Worm (Caenorhabditis elegans) whole organism, young adult: ENCODE measurements around the gene ptr-19.

Source experiments
- B0336.3 ChIP-seq: fragments of 200-800 bp; sonication (Bioruptor generic); IDR thresholded peaks from 2 replicates; pipeline ENCODE4 v1.3.6; 2022; ENCODE audit warnings: missing genetic modification characterization, missing compliant biosample characterization
- F10E7.11 ChIP-seq: sonication (generic microtip); optimal IDR thresholded peaks from 2 replicates; lab custom pipeline; 2017; ENCODE audit warnings: mild to moderate bottlenecking, missing genetic modification characterization, moderate library complexity, missing compliant biosample characterization
- F23B12.7 ChIP-seq: sonication (generic microtip); optimal IDR thresholded peaks from 2 replicates; lab custom pipeline; 2017; ENCODE audit warnings: missing genetic modification characterization, mild to moderate bottlenecking, missing compliant biosample characterization, antibody characterized with exemption, moderate library complexity; ENCODE audit not compliant: insufficient read depth
- F37B4.10 ChIP-seq: fragments of 200-800 bp; sonication (Bioruptor generic); IDR thresholded peaks from 2 replicates; pipeline ENCODE4 v1.3.6; 2022; ENCODE audit warnings: missing genetic modification characterization, missing compliant biosample characterization
- F55B11.4 ChIP-seq: sonication (generic microtip); optimal IDR thresholded peaks from 2 replicates; lab custom pipeline; 2016; ENCODE audit warnings: missing compliant biosample characterization, missing genetic modification characterization, borderline replicate concordance; ENCODE audit not compliant: insufficient read depth
- F57C9.4 ChIP-seq: sonication (generic microtip); optimal IDR thresholded peaks from 2 replicates; lab custom pipeline; 2017; ENCODE audit warnings: mild to moderate bottlenecking, missing genetic modification characterization, missing compliant biosample characterization
- T07F8.4 ChIP-seq: sonication (generic microtip); optimal IDR thresholded peaks from 2 replicates; lab custom pipeline; 2016; ENCODE audit warnings: mild to moderate bottlenecking, missing genetic modification characterization, moderate library complexity, missing compliant biosample characterization
- T26A5.8 ChIP-seq: sonication (generic microtip); optimal IDR thresholded peaks from 2 replicates; lab custom pipeline; 2016; ENCODE audit warnings: missing genetic modification characterization, missing compliant biosample characterization
- Y56A3A.18 ChIP-seq: fragments of 200-800 bp; sonication (Bioruptor generic); IDR thresholded peaks from 2 replicates; pipeline ENCODE4 v1.3.6; 2022; ENCODE audit warnings: missing genetic modification reagents, missing genetic modification characterization, missing compliant biosample characterization
- Y95B8A.8 ChIP-seq: fragments of 200-800 bp; sonication (Bioruptor generic); IDR thresholded peaks from 2 replicates; pipeline ENCODE4 v1.3.6; 2022; ENCODE audit warnings: missing genetic modification reagents, missing genetic modification characterization, missing compliant biosample characterization
- ama-1 ChIP-seq, 3 experiments: fragments of 150-350 bp in 1 of 3; sonication (generic microtip) in 2 of 3; optimal IDR thresholded peaks; 2 replicates each; lab custom pipeline; 2014 to 2018; ENCODE audit warnings: missing biosample characterization in 2 of 3, missing genetic modification characterization in 2 of 3, missing genetic modification reagents in 2 of 3
- aptf-2 ChIP-seq: fragments of 200-800 bp; sonication (Bioruptor generic); conservative IDR thresholded peaks from 2 replicates; pipeline ENCODE4 v1.3.6; 2022; ENCODE audit warnings: missing genetic modification reagents, missing genetic modification characterization, missing compliant biosample characterization
- aptf-3 ChIP-seq: fragments of 200-800 bp; sonication (Bioruptor generic); IDR thresholded peaks from 2 replicates; pipeline ENCODE4 v1.3.6; 2022; ENCODE audit warnings: missing genetic modification characterization, missing compliant biosample characterization
- atf-7 ChIP-seq: sonication (generic microtip); optimal IDR thresholded peaks from 2 replicates; lab custom pipeline; 2017; ENCODE audit warnings: mild to moderate bottlenecking, missing genetic modification characterization, missing compliant biosample characterization
- attf-3 ChIP-seq: fragments of 200-800 bp; sonication (Bioruptor generic); conservative IDR thresholded peaks from 2 replicates; pipeline ENCODE4 v1.3.6; 2022; ENCODE audit warnings: missing genetic modification reagents, missing genetic modification characterization, missing compliant biosample characterization
- bed-2 ChIP-seq: fragments of 200-800 bp; sonication (Bioruptor generic); IDR thresholded peaks from 2 replicates; pipeline ENCODE4 v1.3.6; 2022; ENCODE audit warnings: missing genetic modification reagents, missing genetic modification characterization, missing compliant biosample characterization
- ccch-3 ChIP-seq: fragments of 200-800 bp; sonication (Bioruptor generic); optimal IDR thresholded peaks from 2 replicates; lab custom pipeline; 2018; ENCODE audit warnings: mild to moderate bottlenecking, missing genetic modification characterization, missing compliant biosample characterization
- cebp-1 ChIP-seq, 2 experiments: fragments of 200-800 bp in 1 of 2; sonication (Bioruptor generic) in 1 of 2; sonication (generic microtip) in 1 of 2; IDR thresholded peaks in 1 of 2; optimal IDR thresholded peaks in 1 of 2; 2 replicates each; pipeline versions ENCODE4 v1.3.6 to Lab custom; 2017 to 2022; ENCODE audit warnings: missing compliant biosample characterization in 2 of 2, missing genetic modification characterization in 2 of 2, mild to moderate bottlenecking in 1 of 2, missing genetic modification reagents in 1 of 2, moderate library complexity in 1 of 2
- cebp-2 ChIP-seq: fragments of 200-800 bp; sonication (Bioruptor generic); IDR thresholded peaks from 2 replicates; pipeline ENCODE4 v1.3.6; 2022; ENCODE audit warnings: missing genetic modification characterization, missing compliant biosample characterization
- ceh-91 ChIP-seq: fragments of 200-800 bp; sonication (Bioruptor generic); IDR thresholded peaks from 2 replicates; pipeline ENCODE4 v1.3.6; 2022; ENCODE audit warnings: missing genetic modification reagents, missing genetic modification characterization, missing compliant biosample characterization
- chd-7 ChIP-seq: sonication (generic microtip); optimal IDR thresholded peaks from 2 replicates; lab custom pipeline; 2016; ENCODE audit warnings: mild to moderate bottlenecking, missing genetic modification characterization, moderate library complexity, missing compliant biosample characterization
- efl-1 ChIP-seq: fragments of 150-350 bp; optimal IDR thresholded peaks from 2 replicates; lab custom pipeline; 2014; ENCODE audit warnings: missing biosample characterization, missing genetic modification reagents, missing genetic modification characterization
- egrh-3 ChIP-seq: fragments of 200-800 bp; sonication (Bioruptor generic); IDR thresholded peaks from 2 replicates; pipeline ENCODE4 v1.3.6; 2022; ENCODE audit warnings: missing genetic modification reagents, missing genetic modification characterization, missing compliant biosample characterization
- fkh-3 ChIP-seq: sonication (generic microtip); optimal IDR thresholded peaks from 2 replicates; lab custom pipeline; 2016; ENCODE audit warnings: mild to moderate bottlenecking, missing genetic modification characterization, missing compliant biosample characterization
- gei-17 ChIP-seq: fragments of 200-800 bp; sonication (Bioruptor generic); optimal IDR thresholded peaks from 2 replicates; lab custom pipeline; 2018; ENCODE audit warnings: mild to moderate bottlenecking, missing genetic modification characterization, missing compliant biosample characterization
- hlh-26 ChIP-seq: fragments of 200-800 bp; sonication (Bioruptor generic); conservative IDR thresholded peaks from 2 replicates; pipeline ENCODE4 v1.3.6; 2022; ENCODE audit warnings: missing genetic modification reagents, missing genetic modification characterization, missing compliant biosample characterization
- let-526 ChIP-seq: fragments of 200-800 bp; sonication (Bioruptor generic); IDR thresholded peaks from 2 replicates; pipeline ENCODE4 v1.3.6; 2022; ENCODE audit warnings: missing genetic modification reagents, missing genetic modification characterization, missing compliant biosample characterization
- lin-40 ChIP-seq: sonication (generic microtip); optimal IDR thresholded peaks from 2 replicates; lab custom pipeline; 2016; ENCODE audit warnings: missing genetic modification characterization, mild to moderate bottlenecking, missing compliant biosample characterization, missing genotype, missing genetic modification reagents
- lir-1 ChIP-seq: fragments of 200-800 bp; sonication (Bioruptor generic); conservative IDR thresholded peaks from 2 replicates; pipeline ENCODE4 v1.3.6; 2022; ENCODE audit warnings: missing genetic modification reagents, missing genetic modification characterization, missing compliant biosample characterization
- madf-3 ChIP-seq: fragments of 200-800 bp; sonication (Bioruptor generic); IDR thresholded peaks from 2 replicates; pipeline ENCODE4 v1.3.6; 2022; ENCODE audit warnings: missing genetic modification reagents, missing genetic modification characterization, missing compliant biosample characterization
- mcd-1 ChIP-seq: fragments of 200-800 bp; sonication (Bioruptor generic); IDR thresholded peaks from 2 replicates; pipeline ENCODE4 v1.3.6; 2022; ENCODE audit warnings: missing genetic modification reagents, missing genetic modification characterization, missing compliant biosample characterization
- mxl-1 ChIP-seq: sonication (generic microtip); optimal IDR thresholded peaks from 2 replicates; lab custom pipeline; 2016; ENCODE audit warnings: missing genetic modification characterization, missing compliant biosample characterization
- nfya-2 ChIP-seq: fragments of 200-800 bp; sonication (Bioruptor generic); IDR thresholded peaks from 2 replicates; pipeline ENCODE4 v1.3.6; 2022; ENCODE audit warnings: missing genetic modification reagents, missing genetic modification characterization, missing compliant biosample characterization
- nfyb-1 ChIP-seq: fragments of 200-800 bp; sonication (Bioruptor generic); IDR thresholded peaks from 2 replicates; pipeline ENCODE4 v1.3.6; 2022; ENCODE audit warnings: missing genetic modification reagents, missing genetic modification characterization, missing compliant biosample characterization
- nhr-120 ChIP-seq: fragments of 200-800 bp; sonication (Bioruptor generic); IDR thresholded peaks from 2 replicates; pipeline ENCODE4 v1.3.6; 2022; ENCODE audit warnings: missing genetic modification characterization, missing compliant biosample characterization
- nhr-179 ChIP-seq: sonication (generic microtip); optimal IDR thresholded peaks from 2 replicates; lab custom pipeline; 2016; ENCODE audit warnings: mild to moderate bottlenecking, missing genetic modification characterization, missing compliant biosample characterization
- rec-8 ChIP-seq, 2 experiments: sonication (generic microtip); optimal IDR thresholded peaks; 2 replicates each; lab custom pipeline; 2016; ENCODE audit warnings: mild to moderate bottlenecking in 2 of 2, missing genetic modification characterization in 2 of 2, missing genetic modification reagents in 2 of 2, missing genotype in 2 of 2, missing biosample characterization in 1 of 2, missing compliant biosample characterization in 1 of 2, moderate library complexity in 1 of 2
- sdz-38 ChIP-seq: sonication (generic microtip); optimal IDR thresholded peaks from 2 replicates; lab custom pipeline; 2016; ENCODE audit warnings: missing genotype, missing genetic modification characterization, missing compliant biosample characterization
- snpc-1.1 ChIP-seq: sonication (generic microtip); optimal IDR thresholded peaks from 2 replicates; lab custom pipeline; 2017; ENCODE audit warnings: missing genetic modification characterization, mild to moderate bottlenecking, missing compliant biosample characterization, antibody characterized with exemption, moderate library complexity, missing genotype, missing genetic modification reagents; ENCODE audit not compliant: insufficient read depth
- somi-1 ChIP-seq: fragments of 200-800 bp; sonication (Bioruptor generic); optimal IDR thresholded peaks from 2 replicates; lab custom pipeline; 2018; ENCODE audit warnings: mild to moderate bottlenecking, missing genetic modification characterization, missing compliant biosample characterization
- tbp1 ChIP-seq: fragments of 200-800 bp; sonication (Bioruptor generic); optimal IDR thresholded peaks from 2 replicates; lab custom pipeline; 2018; ENCODE audit warnings: mild to moderate bottlenecking, missing genetic modification characterization, missing compliant biosample characterization
- tbx-9 ChIP-seq: sonication (generic microtip); optimal IDR thresholded peaks from 2 replicates; lab custom pipeline; 2016; ENCODE audit warnings: borderline replicate concordance, missing genetic modification characterization, inconsistent platforms, missing compliant biosample characterization
- tlf-1 ChIP-seq: fragments of 200-800 bp; sonication (Bioruptor generic); optimal IDR thresholded peaks from 2 replicates; lab custom pipeline; 2018; ENCODE audit warnings: mild to moderate bottlenecking, missing genetic modification characterization, missing compliant biosample characterization
- ztf-18 ChIP-seq: sonication (generic microtip); optimal IDR thresholded peaks from 2 replicates; lab custom pipeline; 2016; ENCODE audit warnings: missing genotype, mild to moderate bottlenecking, missing genetic modification characterization, missing compliant biosample characterization
- ztf-25 ChIP-seq: fragments of 200-800 bp; sonication (Bioruptor generic); IDR thresholded peaks from 2 replicates; pipeline ENCODE4 v1.3.6; 2022; ENCODE audit warnings: missing genetic modification reagents, missing genetic modification characterization, missing compliant biosample characterization
- ztf-26 ChIP-seq: sonication (generic microtip); optimal IDR thresholded peaks from 2 replicates; lab custom pipeline; 2017; ENCODE audit warnings: missing genetic modification characterization, missing compliant biosample characterization
- ztf-28 ChIP-seq: fragments of 200-800 bp; sonication (Bioruptor generic); IDR thresholded peaks from 2 replicates; pipeline ENCODE4 v1.3.6; 2022; ENCODE audit warnings: missing genetic modification reagents, missing genetic modification characterization, missing compliant biosample characterization
- ztf-3 ChIP-seq: fragments of 200-800 bp; sonication (Bioruptor generic); optimal IDR thresholded peaks from 2 replicates; lab custom pipeline; 2018; ENCODE audit warnings: mild to moderate bottlenecking, missing genetic modification characterization, missing compliant biosample characterization

Gene ptr-19

ce11 chrIII:10746406-10746807, 35.2 kb upstream of the ptr-19 start (continued):
- TF ChIP-seq lir-1 (GFP tag; lab: Robert Waterston, UW) = no peak
- TF ChIP-seq hlh-26 (GFP tag; lab: Robert Waterston, UW) = no peak
- peak; percentile 93; the same call in 1 of the 2 replicates for TF ChIP-seq B0336.3 (GFP tag; lab: Robert Waterston, UW)
- peak; percentile 62 for TF ChIP-seq efl-1
- TF ChIP-seq cebp-2 (GFP tag; lab: Robert Waterston, UW) = 0 out of 2 replicates have a peak, but pooled peaks have one; percentile 49
- TF ChIP-seq nfya-2 (GFP tag; lab: Robert Waterston, UW) = peak; percentile 45; the same call in 1 of the 2 replicates
- TF ChIP-seq aptf-2 (GFP tag; lab: Robert Waterston, UW) = no peak
- TF ChIP-seq rec-8 (tag; optimal IDR thresholded peaks at IDR 0.05; lab: Kevin White, UChicago) = peak; percentile 64 to 77
- no peak for TF ChIP-seq sdz-38 (tag; lab: Kevin White, UChicago)
- peak; percentile 32 for TF ChIP-seq F23B12.7 (tag; lab: Kevin White, UChicago)
- TF ChIP-seq Y56A3A.18 = peak; percentile 73; the same call in 1 of the 2 replicates
- peak; percentile 19 for TF ChIP-seq tbx-9 (tag; lab: Kevin White, UChicago)
- TF ChIP-seq ztf-18 (tag; lab: Kevin White, UChicago) = peak; percentile 70
- peak; percentile 77 for TF ChIP-seq F10E7.11 (tag; lab: Kevin White, UChicago)
- TF ChIP-seq ztf-28 (GFP tag; lab: Robert Waterston, UW) = no peak
- no peak for TF ChIP-seq ztf-26 (tag; lab: Kevin White, UChicago)
- TF ChIP-seq mcd-1 (GFP tag; lab: Robert Waterston, UW) = peak; percentile 37
- TF ChIP-seq aptf-3 = no peak
- peak; percentile 62 for TF ChIP-seq snpc-1.1 (tag; lab: Kevin White, UChicago)
- no peak for TF ChIP-seq lin-40
- no peak for TF ChIP-seq ceh-91 (GFP tag; lab: Robert Waterston, UW)
- no peak for TF ChIP-seq F55B11.4
- 0 out of 2 replicates have a peak, but pooled peaks have one; percentile 7 for TF ChIP-seq egrh-3 (GFP tag; lab: Robert Waterston, UW)
- peak; percentile 44 for TF ChIP-seq T07F8.4 (tag; lab: Kevin White, UChicago)
- TF ChIP-seq ztf-25 (GFP tag; lab: Robert Waterston, UW) = peak; percentile 11; the same call in 1 of the 2 replicates
- peak; percentile 88 for TF ChIP-seq Y95B8A.8 (GFP tag; lab: Robert Waterston, UW)
- peak; percentile 80 for TF ChIP-seq nfyb-1 (GFP tag; lab: Robert Waterston, UW)
- peak; percentile 27 for TF ChIP-seq atf-7 (tag; lab: Kevin White, UChicago)
- TF ChIP-seq gei-17 (GFP tag; lab: Kevin White, UChicago) = no peak
- TF ChIP-seq nhr-120 (GFP tag; lab: Robert Waterston, UW) = no peak
- TF ChIP-seq chd-7 = peak; percentile 61
- TF ChIP-seq ccch-3 = no peak
- no peak for TF ChIP-seq let-526 (GFP tag; lab: Robert Waterston, UW)
- TF ChIP-seq tbp1 = peak; percentile 52
- no peak for TF ChIP-seq ztf-3 (GFP tag; lab: Kevin White, UChicago)
- TF ChIP-seq F37B4.10 (GFP tag; lab: Robert Waterston, UW) = 0 out of 2 replicates have a peak, but pooled peaks have one; percentile 11
- no peak for TF ChIP-seq somi-1 (GFP tag; lab: Kevin White, UChicago)
- TF ChIP-seq cebp-1 (GFP tag; IDR thresholded peaks at IDR 0.05; lab: Robert Waterston, UW) = no peak
- peak; percentile 61 for TF ChIP-seq cebp-1 (tag; optimal IDR thresholded peaks at IDR 0.05; lab: Kevin White, UChicago)
- no peak for TF ChIP-seq fkh-3
- peak; percentile 40 for TF ChIP-seq F57C9.4
- no peak for TF ChIP-seq nhr-179 (tag; lab: Kevin White, UChicago)
- peak; percentile 84 for TF ChIP-seq madf-3
- TF ChIP-seq attf-3 (GFP tag; lab: Robert Waterston, UW) = no peak
- peak; percentile 90 for TF ChIP-seq tlf-1 (GFP tag; lab: Kevin White, UChicago)
- TF ChIP-seq ama-1 (optimal IDR thresholded peaks at IDR 0.05; lab: Kevin White, UChicago) = peak; percentile 20
- TF ChIP-seq ama-1 (GFP tag; optimal IDR thresholded peaks at IDR 0.05; lab: Kevin White, UChicago) = peak; percentile 83 to 93
- TF ChIP-seq bed-2 (GFP tag; lab: Robert Waterston, UW) = no peak
- TF ChIP-seq T26A5.8 (tag; lab: Kevin White, UChicago) = peak; percentile 91
- peak; percentile 33 for TF ChIP-seq mxl-1 (tag; lab: Kevin White, UChicago)
